Fruit fly (Drosophila melanogaster) whole organism, embryonic: Measurements from ENCODE around the gene Nup98-96.
A peak's percentile ranks its signal among the peaks of the same experiment; 100 is the strongest.

Experiments
- CG1024 ChIP-seq: fragments of 200-800 bp; sonication (Bioruptor generic); IDR thresholded peaks from 2 replicates; pipeline ENCODE4 v1.3.6; 2022; ENCODE audit warnings: missing biosample characterization, missing genetic modification characterization
- CG10979 ChIP-seq: fragments of 200-800 bp; sonication (Bioruptor generic); optimal IDR thresholded peaks from 2 replicates; lab custom pipeline; 2018; ENCODE audit warnings: missing biosample characterization, mild to moderate bottlenecking, missing genetic modification characterization, moderate library complexity
- CG11695 ChIP-seq: fragments of 200-800 bp; sonication (Bioruptor generic); IDR thresholded peaks from 3 replicates; pipeline ENCODE4 v1.3.6; 2022; ENCODE audit warnings: missing biosample characterization, missing genetic modification characterization
- CG12659 ChIP-seq: fragments of 200-800 bp; sonication (Bioruptor generic); optimal IDR thresholded peaks from 3 replicates; lab custom pipeline; 2017; ENCODE audit warnings: mild to moderate bottlenecking, missing biosample characterization, missing genetic modification reagents, missing genetic modification characterization
- CG12769 ChIP-seq: fragments of 200-800 bp; sonication (Bioruptor generic); optimal IDR thresholded peaks from 2 replicates; lab custom pipeline; 2019; ENCODE audit warnings: missing biosample characterization, mild to moderate bottlenecking, missing genetic modification characterization, moderate library complexity
- CG13624 ChIP-seq: fragments of 200-800 bp; sonication (Bioruptor generic); optimal IDR thresholded peaks from 2 replicates; lab custom pipeline; 2016; ENCODE audit warnings: missing biosample characterization, missing genetic modification characterization
- CG14050 ChIP-seq: fragments of 200-800 bp; sonication (Bioruptor generic); IDR thresholded peaks from 3 replicates; pipeline ENCODE4 v1.3.6; 2022; ENCODE audit warnings: missing biosample characterization, missing genetic modification characterization
- CG2120 ChIP-seq: fragments of 200-800 bp; sonication (Bioruptor generic); optimal IDR thresholded peaks from 3 replicates; lab custom pipeline; 2016; ENCODE audit warnings: missing biosample characterization, missing genetic modification characterization
- CG2202 ChIP-seq: fragments of 200-800 bp; sonication (Bioruptor generic); optimal IDR thresholded peaks from 2 replicates; lab custom pipeline; 2018; ENCODE audit warnings: missing biosample characterization, mild to moderate bottlenecking, missing genetic modification characterization
- CG31441 ChIP-seq: fragments of 200-800 bp; sonication (Bioruptor generic); IDR thresholded peaks from 2 replicates; pipeline ENCODE4 v1.3.6; 2022; ENCODE audit warnings: missing biosample characterization, missing genetic modification characterization
- CG32532 ChIP-seq: fragments of 200-800 bp; sonication (Bioruptor generic); IDR thresholded peaks from 2 replicates; pipeline ENCODE4 v1.3.6; 2022; ENCODE audit warnings: missing biosample characterization, missing genetic modification characterization
- CG34376 ChIP-seq: fragments of 200-800 bp; sonication (Bioruptor generic); optimal IDR thresholded peaks from 2 replicates; lab custom pipeline; 2018; ENCODE audit warnings: missing biosample characterization, mild to moderate bottlenecking, missing genetic modification characterization
- CG4328 ChIP-seq: fragments of 200-800 bp; sonication (Bioruptor generic); optimal IDR thresholded peaks from 3 replicates; lab custom pipeline; 2017; ENCODE audit warnings: missing biosample characterization, missing genetic modification reagents, missing genetic modification characterization
- CG8089 ChIP-seq: fragments of 200-800 bp; sonication (Bioruptor generic); optimal IDR thresholded peaks from 3 replicates; lab custom pipeline; 2016; ENCODE audit warnings: missing biosample characterization, missing genetic modification characterization
- CG8359 ChIP-seq: fragments of 200-800 bp; sonication (Bioruptor generic); optimal IDR thresholded peaks from 2 replicates; lab custom pipeline; 2017; ENCODE audit warnings: missing biosample characterization, mild to moderate bottlenecking, missing genetic modification characterization, borderline replicate concordance
- CG8765 ChIP-seq: fragments of 200-800 bp; sonication (Bioruptor generic); IDR thresholded peaks from 2 replicates; pipeline ENCODE4 v1.3.6; 2022; ENCODE audit warnings: missing biosample characterization, missing genetic modification characterization
- CG9797 ChIP-seq: fragments of 200-800 bp; sonication (Bioruptor generic); optimal IDR thresholded peaks from 3 replicates; lab custom pipeline; 2018; ENCODE audit warnings: missing biosample characterization, mild to moderate bottlenecking, missing genetic modification characterization
- D ChIP-seq, 2 experiments: fragments of 200-800 bp in 1 of 2; fragments of >200 bp in 1 of 2; sonication (Bioruptor generic) in 1 of 2; optimal IDR thresholded peaks; 2 replicates in 1 of 2; 3 replicates in 1 of 2; lab custom pipeline; 2017; ENCODE audit warnings: mild to moderate bottlenecking in 1 of 2, missing biosample characterization in 1 of 2, missing genetic modification characterization in 1 of 2, missing genetic modification reagents in 1 of 2
- Doc3 ChIP-seq: fragments of 200-800 bp; sonication (Bioruptor generic); IDR thresholded peaks from 3 replicates; pipeline ENCODE4 v1.3.6; 2022; ENCODE audit warnings: missing biosample characterization, missing genetic modification characterization; ENCODE audit not compliant: partially characterized antibody
- E2f1 ChIP-seq: fragments of 200-800 bp; sonication (Bioruptor generic); IDR thresholded peaks from 2 replicates; pipeline ENCODE4 v1.3.6; 2022; ENCODE audit warnings: missing biosample characterization, missing genetic modification characterization
- Fer2 ChIP-seq: fragments of 200-800 bp; sonication (Bioruptor generic); optimal IDR thresholded peaks from 2 replicates; lab custom pipeline; 2018; ENCODE audit warnings: missing biosample characterization, mild to moderate bottlenecking, missing genetic modification characterization, moderate library complexity
- HmgD ChIP-seq: fragments of 200-800 bp; sonication (Bioruptor generic); optimal IDR thresholded peaks from 3 replicates; lab custom pipeline; 2016; ENCODE audit warnings: missing biosample characterization, missing genetic modification characterization
- Hr39 ChIP-seq: fragments of >200 bp; optimal IDR thresholded peaks from 2 replicates; lab custom pipeline; 2017
- Jarid2 ChIP-seq: fragments of 200-800 bp; sonication (Bioruptor generic); optimal IDR thresholded peaks from 3 replicates; lab custom pipeline; 2017; ENCODE audit warnings: mild to moderate bottlenecking, missing biosample characterization, missing genetic modification reagents, missing genetic modification characterization
- Med ChIP-seq: fragments of 200-800 bp; sonication (Bioruptor generic); peaks from one replicate; lab custom pipeline; 2016; ENCODE audit warnings: missing biosample characterization, missing genetic modification characterization, mild to moderate bottlenecking, inconsistent platforms, moderate library complexity
- NC2β ChIP-seq: fragments of 200-800 bp; sonication (Bioruptor generic); optimal IDR thresholded peaks from 2 replicates; lab custom pipeline; 2016; ENCODE audit warnings: missing biosample characterization, missing genetic modification characterization
- Nf-YC ChIP-seq: fragments of 200-800 bp; optimal IDR thresholded peaks from 3 replicates; lab custom pipeline; 2019; ENCODE audit warnings: missing biosample characterization, mild to moderate bottlenecking, missing genetic modification characterization, moderate library complexity
- NfI ChIP-seq: fragments of 200-800 bp; sonication (Bioruptor generic); optimal IDR thresholded peaks from 3 replicates; lab custom pipeline; 2018; ENCODE audit warnings: missing biosample characterization, mild to moderate bottlenecking, missing genetic modification characterization, moderate library complexity
- Opbp ChIP-seq: fragments of 200-800 bp; sonication (Bioruptor generic); IDR thresholded peaks from 3 replicates; pipeline ENCODE4 v1.3.6; 2022; ENCODE audit warnings: missing biosample characterization, missing genetic modification characterization; ENCODE audit not compliant: partially characterized antibody
- Pdp1 ChIP-seq, 2 experiments: fragments of 200-800 bp; sonication (Bioruptor generic); optimal IDR thresholded peaks; 3 replicates each; lab custom pipeline; 2016; ENCODE audit warnings: missing biosample characterization in 2 of 2, missing genetic modification characterization in 2 of 2, mild to moderate bottlenecking in 1 of 2, moderate library complexity in 1 of 2
- Scr ChIP-seq: fragments of 200-800 bp; sonication (Bioruptor generic); IDR thresholded peaks from 2 replicates; pipeline ENCODE4 v1.3.6; 2022; ENCODE audit warnings: missing biosample characterization, missing genetic modification characterization; ENCODE audit not compliant: partially characterized antibody
- Sox102F ChIP-seq: fragments of 200-800 bp; sonication (Bioruptor generic); optimal IDR thresholded peaks from 2 replicates; lab custom pipeline; 2018; ENCODE audit warnings: missing biosample characterization, mild to moderate bottlenecking, missing genetic modification characterization, moderate library complexity
- chif ChIP-seq, 2 experiments: fragments of 200-800 bp; sonication (Bioruptor generic); optimal IDR thresholded peaks; 3 replicates each; lab custom pipeline; 2016; ENCODE audit warnings: missing biosample characterization in 2 of 2, missing genetic modification characterization in 2 of 2
- crp ChIP-seq, 2 experiments: fragments of 200-800 bp; sonication (Bioruptor generic); optimal IDR thresholded peaks; 2 replicates in 1 of 2; 3 replicates in 1 of 2; lab custom pipeline; 2017; ENCODE audit warnings: missing biosample characterization in 2 of 2, missing genetic modification characterization in 2 of 2, mild to moderate bottlenecking in 1 of 2, moderate library complexity in 1 of 2
- danr ChIP-seq: fragments of 200-800 bp; sonication (Bioruptor generic); IDR thresholded peaks from 2 replicates; pipeline ENCODE4 v1.3.6; 2022; ENCODE audit warnings: missing biosample characterization, missing genetic modification characterization
- eve ChIP-seq, 2 experiments: fragments of >200 bp; optimal IDR thresholded peaks; 2 replicates each; lab custom pipeline; 2017; ENCODE audit warnings: missing biosample characterization in 2 of 2, missing genetic modification characterization in 2 of 2
- exex ChIP-seq: fragments of 200-800 bp; sonication (Bioruptor generic); optimal IDR thresholded peaks from 4 replicates; lab custom pipeline; 2018; ENCODE audit warnings: missing biosample characterization, mild to moderate bottlenecking, missing genetic modification characterization, moderate library complexity
- fd3F ChIP-seq: fragments of 200-800 bp; sonication (Bioruptor generic); optimal IDR thresholded peaks from 2 replicates; lab custom pipeline; 2018; ENCODE audit warnings: missing biosample characterization, mild to moderate bottlenecking, missing genetic modification characterization, moderate library complexity
- jumu ChIP-seq: fragments of 200-800 bp; sonication (Bioruptor generic); optimal IDR thresholded peaks from 3 replicates; lab custom pipeline; 2016; ENCODE audit warnings: missing biosample characterization, missing genetic modification characterization
- mirr ChIP-seq: fragments of 200-800 bp; sonication (Bioruptor generic); optimal IDR thresholded peaks from 3 replicates; lab custom pipeline; 2018; ENCODE audit warnings: missing biosample characterization, mild to moderate bottlenecking, missing genetic modification characterization
- otp ChIP-seq: fragments of 200-800 bp; sonication (Bioruptor generic); IDR thresholded peaks from 3 replicates; pipeline ENCODE4, ENCODE4 v1.3.6; 2022; ENCODE audit warnings: missing biosample characterization, missing genetic modification characterization
- prd ChIP-seq, 3 experiments: fragments of >200 bp in 2 of 3; fragments of 200-800 bp in 1 of 3; sonication (Bioruptor generic) in 1 of 3; optimal IDR thresholded peaks in 2 of 3; IDR thresholded peaks in 1 of 3; 2 replicates in 2 of 3; 3 replicates in 1 of 3; pipeline versions ENCODE4 v1.3.6 to Lab custom; 2017 to 2022; ENCODE audit warnings: missing biosample characterization in 1 of 3, missing genetic modification characterization in 1 of 3
- sd ChIP-seq: fragments of 200-800 bp; sonication (Bioruptor generic); optimal IDR thresholded peaks from 3 replicates; lab custom pipeline; 2018; ENCODE audit warnings: missing biosample characterization, mild to moderate bottlenecking, missing genetic modification characterization, moderate library complexity
- tgo ChIP-seq: fragments of 200-800 bp; sonication (Bioruptor generic); IDR thresholded peaks from 3 replicates; pipeline ENCODE4 v1.3.6; 2022; ENCODE audit warnings: missing biosample characterization, missing genetic modification characterization
- tx ChIP-seq: fragments of 200-800 bp; sonication (Bioruptor generic); optimal IDR thresholded peaks from 2 replicates; lab custom pipeline; 2016; ENCODE audit warnings: missing biosample characterization, missing genetic modification characterization
- zen ChIP-seq: fragments of 200-800 bp; sonication (Bioruptor generic); optimal IDR thresholded peaks from 3 replicates; lab custom pipeline; 2018; ENCODE audit warnings: missing biosample characterization, mild to moderate bottlenecking, missing genetic modification characterization, moderate library complexity

Nup98-96 gene

DNA sequence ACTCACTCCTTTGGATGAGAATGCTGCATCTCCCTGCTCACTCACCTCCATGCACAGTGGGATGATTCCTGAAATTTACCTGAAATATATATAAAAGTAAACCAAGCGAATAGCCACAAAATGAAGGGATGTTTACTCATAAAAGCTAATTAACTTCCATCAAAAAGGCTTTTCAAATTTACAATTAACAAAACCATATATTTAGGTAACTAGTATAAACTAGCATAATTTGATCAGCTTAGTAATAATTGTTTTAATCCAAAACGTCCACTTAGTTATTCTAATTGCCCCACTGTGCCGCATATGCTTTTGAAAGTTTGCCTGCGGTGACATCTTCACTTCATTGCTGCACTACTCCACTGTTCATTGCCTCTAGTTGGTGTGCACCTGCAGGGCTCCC is 2.5 kb upstream of the Nup98-96 start (continued):
- TF ChIP-seq Sox102F (GFP tag; lab: Kevin White, UChicago) (peak; percentile 89), CG1024 (GFP tag; lab: Robert Waterston, UW) (peak; percentile 3; the same call in 1 of the 2 replicates), CG14050 (GFP tag; lab: Robert Waterston, UW) (peak; percentile 31; the same call in 1 of the 3 replicates), HmgD (GFP tag; lab: Kevin White, UChicago) (no peak), CG8089 (GFP tag; lab: Kevin White, UChicago) (peak; percentile 37), Scr (no peak), E2f1 (GFP tag; lab: Robert Waterston, UW) (peak; percentile 66), CG8359 (GFP tag; lab: Kevin White, UChicago) (peak; percentile 68)

DNA sequence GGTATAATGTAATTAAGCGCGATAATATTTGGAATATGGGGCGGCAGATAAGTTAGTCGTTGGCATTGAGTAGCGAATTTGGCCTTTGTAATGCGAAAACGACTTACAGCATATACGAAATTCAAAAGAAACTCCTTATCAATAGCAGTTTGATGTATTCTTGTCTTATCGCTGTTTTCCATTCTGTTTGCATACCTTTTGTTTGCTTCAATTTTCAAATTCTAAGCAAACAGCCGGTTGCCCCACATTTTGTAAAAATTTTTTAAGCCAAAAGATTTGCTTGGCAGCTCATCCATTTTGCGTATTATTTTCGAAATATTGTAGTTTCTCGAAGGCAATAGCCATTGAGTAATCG is 2.0 kb upstream of the Nup98-96 start:
- TF ChIP-seq CG4328 (GFP tag; lab: Kevin White, UChicago) (no peak), Opbp (no peak), tgo (GFP tag; lab: Robert Waterston, UW) (no peak), CG34376 (GFP tag; lab: Kevin White, UChicago) (peak; percentile 49), exex (tag; lab: Kevin White, UChicago) (peak; percentile 59), CG12659 (GFP tag; lab: Kevin White, UChicago) (no peak), CG9797 (GFP tag; lab: Kevin White, UChicago) (no peak), NC2β (GFP tag; lab: Kevin White, UChicago) (no peak), CG31441 (GFP tag; lab: Robert Waterston, UW) (no peak), sd (tag; lab: Kevin White, UChicago) (peak; percentile 30), CG12769 (no peak), zen (no peak), otp (GFP tag; lab: Robert Waterston, UW) (no peak), eve (GFP tag; optimal IDR thresholded peaks at IDR 0.05; lab: Kevin White, UChicago) (no peak), fd3F (no peak), CG2202 (tag; lab: Kevin White, UChicago) (no peak), Jarid2 (GFP tag; lab: Kevin White, UChicago) (no peak), Nf-YC (peak; percentile 56), Fer2 (tag; lab: Kevin White, UChicago) (no peak), tx (GFP tag; lab: Kevin White, UChicago) (no peak), CG32532 (GFP tag; lab: Robert Waterston, UW) (no peak), mirr (GFP tag; lab: Kevin White, UChicago) (peak; percentile 46), NfI (no peak), Pdp1 (GFP tag; optimal IDR thresholded peaks at IDR 0.05; lab: Kevin White, UChicago) (peak in 1 of 2 experiments; percentile 32)

DNA sequence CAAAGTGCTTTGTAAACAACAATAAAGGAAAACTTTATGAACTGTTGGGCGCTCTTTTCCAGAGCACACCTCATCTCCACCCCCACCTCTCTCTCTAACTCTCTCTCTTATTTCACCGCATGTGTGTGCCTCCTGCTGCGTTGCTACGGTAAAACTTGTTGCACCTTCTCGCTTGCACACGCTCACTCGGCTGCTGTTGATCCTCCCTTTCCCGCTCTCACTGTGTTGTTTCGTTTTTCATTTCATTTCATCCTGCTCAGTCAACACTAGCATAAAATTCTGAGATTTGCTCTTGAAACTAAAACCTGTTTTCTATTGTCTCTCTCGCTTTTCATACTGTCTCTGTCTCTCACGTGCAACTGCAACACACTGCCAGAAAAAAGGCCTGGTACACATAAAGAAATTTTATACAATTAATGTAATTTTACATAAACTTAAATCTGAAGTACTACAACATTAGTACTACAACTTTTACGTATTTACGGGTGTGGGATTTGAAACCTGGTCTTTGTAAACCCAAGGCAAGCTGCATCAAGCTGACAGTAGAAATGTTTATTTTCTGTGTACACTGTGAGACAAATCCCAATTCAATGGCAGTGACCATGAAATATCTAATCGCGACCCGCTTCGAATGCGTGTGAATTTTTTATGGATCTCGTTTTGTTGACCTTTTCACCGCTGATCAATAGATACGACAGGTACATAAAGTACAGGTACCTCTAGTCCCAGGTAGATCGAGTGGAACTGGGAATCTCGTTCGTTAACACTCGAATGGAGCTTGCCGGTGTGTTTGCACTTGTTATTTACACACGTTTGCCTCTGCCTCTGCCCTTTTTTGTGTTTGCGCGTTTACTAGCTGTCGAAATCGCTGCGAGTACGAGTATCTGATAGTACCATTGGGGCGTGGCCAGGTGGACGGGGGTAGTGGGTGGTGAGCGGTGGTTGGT is 1.3 kb upstream of the Nup98-96 start:
- TF ChIP-seq CG8765: peak; percentile 86
- peak; percentile 97 for TF ChIP-seq CG10979 (tag; lab: Kevin White, UChicago)
- peak; percentile 84 to 95 for TF ChIP-seq chif (GFP tag; optimal IDR thresholded peaks at IDR 0.05; lab: Kevin White, UChicago)
- peak; percentile 74 for TF ChIP-seq CG11695
- no peak for TF ChIP-seq prd (optimal IDR thresholded peaks at IDR 0.05; lab: Kevin White, UChicago)
- peak; percentile 94 for TF ChIP-seq prd (GFP tag; IDR thresholded peaks at IDR 0.05; lab: Robert Waterston, UW)
- TF ChIP-seq jumu (GFP tag; lab: Kevin White, UChicago): peak; percentile 78
- peak; percentile 61 for TF ChIP-seq CG13624 (GFP tag; lab: Kevin White, UChicago)
- no peak for TF ChIP-seq Doc3
- peak; percentile 32 for TF ChIP-seq CG9797 (GFP tag; lab: Kevin White, UChicago)
- TF ChIP-seq CG2120 (GFP tag; lab: Kevin White, UChicago): peak; percentile 23
- peak; percentile 91 for TF ChIP-seq Med (GFP tag; lab: Kevin White, UChicago)
- peak; percentile 78 for TF ChIP-seq danr (GFP tag; lab: Robert Waterston, UW)
- TF ChIP-seq Hr39 (lab: Kevin White, UChicago): no peak
- peak in 1 of 2 experiments; percentile 51 for TF ChIP-seq crp (GFP tag; optimal IDR thresholded peaks at IDR 0.05; lab: Kevin White, UChicago)
- peak; percentile 51 for TF ChIP-seq D (optimal IDR thresholded peaks at IDR 0.05; lab: Kevin White, UChicago)
- TF ChIP-seq D (GFP tag; optimal IDR thresholded peaks at IDR 0.05; lab: Kevin White, UChicago): peak; percentile 96
